Worm (Caenorhabditis elegans) whole organism, young adult: ENCODE results near the gene srtx-1.

ENCODE experiments used
- B0035.1 ChIP-seq: sonication (generic microtip); optimal IDR thresholded peaks from 2 replicates; lab custom pipeline; 2016; ENCODE audit warnings: missing genetic modification characterization, mild to moderate bottlenecking, missing compliant biosample characterization, missing genotype, missing genetic modification reagents
- B0336.3 ChIP-seq: fragments of 200-800 bp; sonication (Bioruptor generic); IDR thresholded peaks from 2 replicates; pipeline ENCODE4 v1.3.6; 2022; ENCODE audit warnings: missing genetic modification characterization, missing compliant biosample characterization
- C06A6.2 ChIP-seq: fragments of 200-800 bp; sonication (Bioruptor generic); conservative IDR thresholded peaks from 2 replicates; pipeline ENCODE4 v1.3.6; 2022; ENCODE audit warnings: missing genetic modification characterization, missing compliant biosample characterization
- F23B12.7 ChIP-seq: sonication (generic microtip); optimal IDR thresholded peaks from 2 replicates; lab custom pipeline; 2017; ENCODE audit warnings: missing genetic modification characterization, mild to moderate bottlenecking, missing compliant biosample characterization, antibody characterized with exemption, moderate library complexity; ENCODE audit not compliant: insufficient read depth
- F52B5.7 ChIP-seq: sonication (generic microtip); optimal IDR thresholded peaks from 2 replicates; lab custom pipeline; 2016; ENCODE audit warnings: mild to moderate bottlenecking, missing genetic modification characterization, missing compliant biosample characterization
- K12H6.12 ChIP-seq: fragments of 200-800 bp; sonication (Bioruptor generic); optimal IDR thresholded peaks from 2 replicates; lab custom pipeline; 2018; ENCODE audit warnings: mild to moderate bottlenecking, missing genetic modification characterization, missing compliant biosample characterization
- Y67H2A.10 ChIP-seq: fragments of 200-800 bp; sonication (Bioruptor generic); conservative IDR thresholded peaks from 2 replicates; pipeline ENCODE4 v1.3.6; 2022; ENCODE audit warnings: missing genetic modification reagents, missing genetic modification characterization, missing compliant biosample characterization
- ZK185.1 ChIP-seq: sonication (generic microtip); optimal IDR thresholded peaks from 2 replicates; lab custom pipeline; 2016; ENCODE audit warnings: mild to moderate bottlenecking, missing genetic modification characterization, missing compliant biosample characterization; ENCODE audit not compliant: poor library complexity, severe bottlenecking
- aptf-3 ChIP-seq: fragments of 200-800 bp; sonication (Bioruptor generic); IDR thresholded peaks from 2 replicates; pipeline ENCODE4 v1.3.6; 2022; ENCODE audit warnings: missing genetic modification characterization, missing compliant biosample characterization
- atf-7 ChIP-seq: sonication (generic microtip); optimal IDR thresholded peaks from 2 replicates; lab custom pipeline; 2017; ENCODE audit warnings: mild to moderate bottlenecking, missing genetic modification characterization, missing compliant biosample characterization
- athp-1 ChIP-seq: sonication (generic microtip); optimal IDR thresholded peaks from 2 replicates; lab custom pipeline; 2017; ENCODE audit warnings: mild to moderate bottlenecking, missing genetic modification characterization, missing compliant biosample characterization
- attf-5 ChIP-seq: fragments of 200-800 bp; sonication (Bioruptor generic); optimal IDR thresholded peaks from 2 replicates; lab custom pipeline; 2018; ENCODE audit warnings: mild to moderate bottlenecking, missing genetic modification characterization, missing compliant biosample characterization
- bed-2 ChIP-seq: fragments of 200-800 bp; sonication (Bioruptor generic); IDR thresholded peaks from 2 replicates; pipeline ENCODE4 v1.3.6; 2022; ENCODE audit warnings: missing genetic modification reagents, missing genetic modification characterization, missing compliant biosample characterization
- cebp-1 ChIP-seq, 2 experiments: fragments of 200-800 bp in 1 of 2; sonication (Bioruptor generic) in 1 of 2; sonication (generic microtip) in 1 of 2; IDR thresholded peaks in 1 of 2; optimal IDR thresholded peaks in 1 of 2; 2 replicates each; pipeline versions ENCODE4 v1.3.6 to Lab custom; 2017 to 2022; ENCODE audit warnings: missing compliant biosample characterization in 2 of 2, missing genetic modification characterization in 2 of 2, mild to moderate bottlenecking in 1 of 2, missing genetic modification reagents in 1 of 2, moderate library complexity in 1 of 2
- ceh-58 ChIP-seq: fragments of 200-800 bp; sonication (Bioruptor generic); IDR thresholded peaks from 2 replicates; pipeline ENCODE4 v1.3.6; 2022; ENCODE audit warnings: missing genetic modification characterization, missing compliant biosample characterization
- chd-7 ChIP-seq: sonication (generic microtip); optimal IDR thresholded peaks from 2 replicates; lab custom pipeline; 2016; ENCODE audit warnings: mild to moderate bottlenecking, missing genetic modification characterization, moderate library complexity, missing compliant biosample characterization
- dpff-1 ChIP-seq: sonication (generic microtip); optimal IDR thresholded peaks from 2 replicates; lab custom pipeline; 2017; ENCODE audit warnings: mild to moderate bottlenecking, missing genetic modification characterization, missing compliant biosample characterization
- efl-1 ChIP-seq: fragments of 150-350 bp; optimal IDR thresholded peaks from 2 replicates; lab custom pipeline; 2014; ENCODE audit warnings: missing biosample characterization, missing genetic modification reagents, missing genetic modification characterization
- ekl-4 ChIP-seq: fragments of 200-800 bp; sonication (Bioruptor generic); IDR thresholded peaks from 2 replicates; pipeline ENCODE4 v1.3.6; 2022; ENCODE audit warnings: missing genetic modification reagents, missing genetic modification characterization, missing compliant biosample characterization
- let-526 ChIP-seq: fragments of 200-800 bp; sonication (Bioruptor generic); IDR thresholded peaks from 2 replicates; pipeline ENCODE4 v1.3.6; 2022; ENCODE audit warnings: missing genetic modification reagents, missing genetic modification characterization, missing compliant biosample characterization
- let-607 ChIP-seq, 2 experiments: fragments of 200-800 bp in 1 of 2; sonication (Bioruptor generic) in 1 of 2; sonication (generic microtip) in 1 of 2; optimal IDR thresholded peaks; 2 replicates each; lab custom pipeline; 2016 to 2018; ENCODE audit warnings: mild to moderate bottlenecking in 2 of 2, missing compliant biosample characterization in 2 of 2, missing genetic modification characterization in 2 of 2, moderate library complexity in 2 of 2, missing genotype in 1 of 2
- lin-54 ChIP-seq: fragments of 200-800 bp; sonication (Bioruptor generic); optimal IDR thresholded peaks from 2 replicates; lab custom pipeline; 2018; ENCODE audit warnings: mild to moderate bottlenecking, missing genetic modification characterization, missing compliant biosample characterization
- lir-1 ChIP-seq: fragments of 200-800 bp; sonication (Bioruptor generic); conservative IDR thresholded peaks from 2 replicates; pipeline ENCODE4 v1.3.6; 2022; ENCODE audit warnings: missing genetic modification reagents, missing genetic modification characterization, missing compliant biosample characterization
- madf-10 ChIP-seq: sonication (generic microtip); optimal IDR thresholded peaks from 2 replicates; lab custom pipeline; 2016; ENCODE audit warnings: mild to moderate bottlenecking, missing genetic modification characterization, missing compliant biosample characterization
- madf-3 ChIP-seq: fragments of 200-800 bp; sonication (Bioruptor generic); IDR thresholded peaks from 2 replicates; pipeline ENCODE4 v1.3.6; 2022; ENCODE audit warnings: missing genetic modification reagents, missing genetic modification characterization, missing compliant biosample characterization
- madf-6 ChIP-seq: fragments of 200-800 bp; sonication (Bioruptor generic); IDR thresholded peaks from 2 replicates; pipeline ENCODE4 v1.3.6; 2022; ENCODE audit warnings: missing genetic modification reagents, missing genetic modification characterization, missing compliant biosample characterization
- mes-4 ChIP-seq: sonication (generic microtip); optimal IDR thresholded peaks from 2 replicates; lab custom pipeline; 2016; ENCODE audit warnings: missing genotype, missing genetic modification characterization, missing compliant biosample characterization
- mxl-1 ChIP-seq: sonication (generic microtip); optimal IDR thresholded peaks from 2 replicates; lab custom pipeline; 2016; ENCODE audit warnings: missing genetic modification characterization, missing compliant biosample characterization
- nfya-2 ChIP-seq: fragments of 200-800 bp; sonication (Bioruptor generic); IDR thresholded peaks from 2 replicates; pipeline ENCODE4 v1.3.6; 2022; ENCODE audit warnings: missing genetic modification reagents, missing genetic modification characterization, missing compliant biosample characterization
- nhr-179 ChIP-seq: sonication (generic microtip); optimal IDR thresholded peaks from 2 replicates; lab custom pipeline; 2016; ENCODE audit warnings: mild to moderate bottlenecking, missing genetic modification characterization, missing compliant biosample characterization
- nhr-80 ChIP-seq: sonication (generic microtip); optimal IDR thresholded peaks from 2 replicates; lab custom pipeline; 2016; ENCODE audit warnings: missing genetic modification characterization, missing compliant biosample characterization
- pbrm-1 ChIP-seq: fragments of 200-800 bp; sonication (Bioruptor generic); IDR thresholded peaks from 2 replicates; pipeline ENCODE4 v1.3.6; 2022; ENCODE audit warnings: missing genetic modification reagents, missing genetic modification characterization, missing compliant biosample characterization
- rcor-1 ChIP-seq: fragments of 200-800 bp; sonication (Bioruptor generic); IDR thresholded peaks from 2 replicates; pipeline ENCODE4 v1.3.6; 2022; ENCODE audit warnings: missing genetic modification reagents, missing genetic modification characterization, missing compliant biosample characterization
- snpc-4 ChIP-seq, 5 experiments: fragments of 150-350 bp in 1 of 5; sonication (generic microtip) in 4 of 5; optimal IDR thresholded peaks; 2 replicates each; lab custom pipeline; 2014 to 2018; ENCODE audit warnings: missing genetic modification characterization in 5 of 5, missing biosample characterization in 3 of 5, antibody characterized with exemption in 2 of 5, mild to moderate bottlenecking in 2 of 5, missing compliant biosample characterization in 2 of 5, missing genotype in 2 of 5, moderate library complexity in 2 of 5, missing genetic modification reagents in 1 of 5
- somi-1 ChIP-seq: fragments of 200-800 bp; sonication (Bioruptor generic); optimal IDR thresholded peaks from 2 replicates; lab custom pipeline; 2018; ENCODE audit warnings: mild to moderate bottlenecking, missing genetic modification characterization, missing compliant biosample characterization
- sptf-2 ChIP-seq: fragments of 200-800 bp; sonication (Bioruptor generic); optimal IDR thresholded peaks from 2 replicates; lab custom pipeline; 2018; ENCODE audit warnings: mild to moderate bottlenecking, missing genetic modification characterization, missing compliant biosample characterization
- unc-130 ChIP-seq: sonication (generic microtip); optimal IDR thresholded peaks from 2 replicates; lab custom pipeline; 2016; ENCODE audit warnings: missing genetic modification reagents, missing genetic modification characterization, missing compliant biosample characterization
- unc-62 ChIP-seq: fragments of 150-350 bp; optimal IDR thresholded peaks from 2 replicates; lab custom pipeline; 2014; ENCODE audit warnings: missing biosample characterization, missing genetic modification reagents, missing genetic modification characterization
- zfh-2 ChIP-seq: fragments of 200-800 bp; sonication (Bioruptor generic); conservative IDR thresholded peaks from 2 replicates; pipeline ENCODE4 v1.3.6; 2022; ENCODE audit warnings: missing genetic modification reagents, missing genetic modification characterization, missing compliant biosample characterization

The srtx-1 gene

DNA sequence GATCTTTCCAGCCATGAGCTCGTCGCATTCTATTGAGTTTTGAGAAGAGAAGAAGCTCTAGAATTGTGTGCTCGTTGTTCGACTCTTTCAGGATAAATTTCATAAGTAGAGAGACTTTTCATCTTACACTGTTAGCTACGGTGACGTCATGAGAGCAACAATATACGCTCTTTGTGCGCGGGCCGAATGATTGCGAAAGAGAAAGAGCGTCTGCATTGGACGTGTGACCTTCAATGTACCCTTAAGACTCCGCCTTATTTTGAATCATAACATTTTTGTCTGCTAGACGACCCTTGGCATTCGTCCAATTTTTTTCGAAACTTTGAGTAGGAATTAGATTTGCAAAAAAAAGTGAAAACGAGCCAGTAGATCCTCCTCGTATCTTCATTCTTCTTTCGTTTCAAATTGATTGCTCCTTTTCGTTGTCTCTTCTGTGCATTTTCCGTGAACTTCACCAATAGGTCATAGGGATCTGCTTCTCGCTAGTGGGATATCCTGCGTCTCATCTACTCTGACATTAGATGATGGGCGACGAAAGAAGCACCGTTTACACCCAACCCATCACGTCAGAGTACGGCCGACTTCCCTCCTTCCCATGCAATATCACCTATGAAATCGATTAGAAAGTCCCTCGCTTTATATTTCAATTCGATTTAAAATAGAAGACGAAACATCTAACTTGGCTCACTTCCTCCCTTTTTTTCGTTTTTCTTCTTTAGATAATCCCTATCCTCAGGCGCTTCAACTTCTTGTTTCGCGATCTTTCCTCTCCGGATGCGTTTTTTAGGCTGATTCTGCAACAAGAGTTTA is 29.3 kb upstream of the srtx-1 start:
- TF ChIP-seq snpc-4 (GFP tag; optimal IDR thresholded peaks at IDR 0.05; lab: Kevin White, UChicago) (peak; percentile 26), snpc-4 (tag; optimal IDR thresholded peaks at IDR 0.05; lab: Kevin White, UChicago) (no peak), Y67H2A.10 (GFP tag; lab: Robert Waterston, UW) (no peak), efl-1 (GFP tag; lab: Kevin White, UChicago) (no peak), mes-4 (tag; lab: Kevin White, UChicago) (no peak), C06A6.2 (GFP tag; lab: Robert Waterston, UW) (peak; percentile 58; the same call in 1 of the 2 replicates), F52B5.7 (tag; lab: Kevin White, UChicago) (no peak), lir-1 (GFP tag; lab: Robert Waterston, UW) (no peak), madf-6 (GFP tag; lab: Robert Waterston, UW) (no peak), K12H6.12 (tag; lab: Kevin White, UChicago) (peak; percentile 68), cebp-1 (GFP tag; IDR thresholded peaks at IDR 0.05; lab: Robert Waterston, UW) (peak; percentile 95), cebp-1 (tag; optimal IDR thresholded peaks at IDR 0.05; lab: Kevin White, UChicago) (peak; percentile 98), ceh-58 (no peak), zfh-2 (GFP tag; lab: Robert Waterston, UW) (peak; percentile 38; the same call in 1 of the 2 replicates), mxl-1 (no peak), unc-62 (GFP tag; lab: Kevin White, UChicago) (no peak), somi-1 (GFP tag; lab: Kevin White, UChicago) (peak; percentile 18), atf-7 (peak; percentile 61), F23B12.7 (tag; lab: Kevin White, UChicago) (no peak), let-607 (tag; optimal IDR thresholded peaks at IDR 0.05; lab: Kevin White, UChicago) (no peak), bed-2 (GFP tag; lab: Robert Waterston, UW) (no peak)

DNA sequence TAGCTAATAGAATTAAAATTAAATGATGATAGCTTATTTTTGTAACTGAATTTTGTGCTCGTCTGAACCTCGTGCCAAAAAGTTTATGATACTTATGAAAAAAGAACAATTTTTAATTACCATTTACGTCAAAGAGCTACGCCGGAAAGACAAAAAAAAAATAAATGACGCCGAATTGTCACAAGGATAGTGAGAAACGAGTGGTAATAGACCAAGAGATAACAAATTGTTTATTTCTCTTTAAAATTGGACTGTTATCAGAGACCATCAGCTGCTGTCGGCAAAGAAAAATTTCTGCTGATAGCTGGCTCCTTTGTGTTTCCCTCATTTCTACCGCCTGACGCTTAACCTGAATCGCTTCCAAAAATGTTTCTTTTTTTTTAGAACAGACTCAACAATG is 27.3 kb upstream of the srtx-1 start, which contains the start of gene pitr-1:
Gene pitr-1, plus strand, starts transcription at position 386 of the 400 bp plus-strand sequence.
- TF ChIP-seq B0035.1 (no peak), nhr-80 (tag; lab: Kevin White, UChicago) (peak; percentile 60), attf-5 (GFP tag; lab: Kevin White, UChicago) (peak; percentile 16), unc-130 (no peak), cebp-1 (GFP tag; IDR thresholded peaks at IDR 0.05; lab: Robert Waterston, UW) (no peak), cebp-1 (tag; optimal IDR thresholded peaks at IDR 0.05; lab: Kevin White, UChicago) (peak; percentile 15), ZK185.1 (tag; lab: Kevin White, UChicago) (peak; percentile 3)

DNA sequence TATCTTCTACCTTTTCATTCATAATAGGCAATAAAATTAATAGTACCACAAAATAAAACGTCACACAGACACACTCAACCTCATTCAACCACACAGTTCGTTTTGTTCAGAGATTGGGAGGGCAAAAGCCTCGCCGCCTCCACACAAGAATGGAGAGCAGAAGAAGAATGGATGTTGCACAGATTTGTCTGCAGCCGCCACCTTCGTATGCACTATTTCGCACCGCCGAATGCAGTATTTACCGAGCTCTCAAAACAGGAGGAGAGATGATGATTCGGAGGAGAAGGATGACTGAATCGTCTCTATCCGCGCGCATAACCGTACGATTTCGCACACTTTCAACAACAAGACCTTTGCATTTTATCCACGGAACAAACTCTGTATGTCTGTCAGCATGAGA is 23.5 kb upstream of the srtx-1 start:
- TF ChIP-seq madf-6 (GFP tag; lab: Robert Waterston, UW) (0 out of 2 replicates have a peak, but pooled peaks have one; percentile 13), chd-7 (tag; lab: Kevin White, UChicago) (peak; percentile 12), B0336.3 (GFP tag; lab: Robert Waterston, UW) (peak; percentile 34; the same call in 1 of the 2 replicates), C06A6.2 (GFP tag; lab: Robert Waterston, UW) (no peak), nhr-179 (no peak), madf-3 (GFP tag; lab: Robert Waterston, UW) (0 out of 2 replicates have a peak, but pooled peaks have one; percentile 55), ekl-4 (GFP tag; lab: Robert Waterston, UW) (no peak), rcor-1 (GFP tag; lab: Robert Waterston, UW) (no peak), athp-1 (tag; lab: Kevin White, UChicago) (peak; percentile 44), K12H6.12 (tag; lab: Kevin White, UChicago) (peak; percentile 10), let-607 (tag; optimal IDR thresholded peaks at IDR 0.05; lab: Kevin White, UChicago) (peak in 1 of 2 experiments; percentile 4), madf-10 (tag; lab: Kevin White, UChicago) (no peak), sptf-2 (GFP tag; lab: Kevin White, UChicago) (no peak), dpff-1 (tag; lab: Kevin White, UChicago) (peak; percentile 44), let-526 (GFP tag; lab: Robert Waterston, UW) (no peak), aptf-3 (GFP tag; lab: Robert Waterston, UW) (0 out of 2 replicates have a peak, but pooled peaks have one; percentile 22), cebp-1 (GFP tag; IDR thresholded peaks at IDR 0.05; lab: Robert Waterston, UW) (no peak), cebp-1 (tag; optimal IDR thresholded peaks at IDR 0.05; lab: Kevin White, UChicago) (peak; percentile 51), pbrm-1 (GFP tag; lab: Robert Waterston, UW) (peak; percentile 57; the same call in 1 of the 2 replicates), nfya-2 (0 out of 2 replicates have a peak, but pooled peaks have one; percentile 50), F52B5.7 (tag; lab: Kevin White, UChicago) (peak; percentile 66), lin-54 (GFP tag; lab: Kevin White, UChicago) (no peak)
